Fruit fly (Drosophila melanogaster) whole organism, wandering third instar larva: ENCODE results near the gene CG14662.

Experiments
- Abd-B ChIP-seq: fragments of >200 bp; optimal IDR thresholded peaks from 2 replicates; lab custom pipeline; 2017; ENCODE audit warnings: missing biosample characterization, missing genetic modification characterization
- CG9705 ChIP-seq: fragments of 200-800 bp; sonication (Bioruptor generic); optimal IDR thresholded peaks from 2 replicates; lab custom pipeline; 2018; ENCODE audit warnings: missing biosample characterization, mild to moderate bottlenecking, missing genetic modification characterization
- CrebA ChIP-seq: fragments of 200-800 bp; sonication (Bioruptor generic); optimal IDR thresholded peaks from 2 replicates; lab custom pipeline; 2016; ENCODE audit warnings: missing biosample characterization, mild to moderate bottlenecking, missing genetic modification characterization, borderline replicate concordance
- Dif ChIP-seq: fragments of 200-275, 200-300 bp; sonication (Bioruptor generic); optimal IDR thresholded peaks from 2 replicates; lab custom pipeline; 2018; ENCODE audit warnings: missing biosample characterization, missing genetic modification characterization; ENCODE audit not compliant: partially characterized antibody
- GATAd ChIP-seq: sonication (Bioruptor generic); optimal IDR thresholded peaks from 2 replicates; lab custom pipeline; 2016; ENCODE audit warnings: missing biosample characterization, missing genetic modification characterization
- HLH106 ChIP-seq: fragments of 200-800 bp; optimal IDR thresholded peaks from 3 replicates; lab custom pipeline; 2019; ENCODE audit warnings: missing biosample characterization, mild to moderate bottlenecking, missing genetic modification characterization, moderate library complexity
- Hnf4 ChIP-seq: fragments of 200-800 bp; sonication (Bioruptor generic); optimal IDR thresholded peaks from 2 replicates; lab custom pipeline; 2016; ENCODE audit warnings: missing biosample characterization, mild to moderate bottlenecking, missing genetic modification characterization
- Hr78 ChIP-seq: fragments of >200 bp; optimal IDR thresholded peaks from 2 replicates; lab custom pipeline; 2017; ENCODE audit warnings: missing biosample characterization, missing genetic modification characterization
- Hr83 ChIP-seq: fragments of 200-300 bp; sonication (Bioruptor generic); optimal IDR thresholded peaks from 2 replicates; lab custom pipeline; 2016; ENCODE audit warnings: missing biosample characterization, mild to moderate bottlenecking, missing genetic modification characterization, moderate library complexity; ENCODE audit not compliant: poor library complexity, severe bottlenecking
- Jra ChIP-seq: sonication (Bioruptor generic); optimal IDR thresholded peaks from 2 replicates; lab custom pipeline; 2016; ENCODE audit warnings: missing biosample characterization, missing genetic modification characterization
- Myc ChIP-seq: fragments of >200 bp; optimal IDR thresholded peaks from 2 replicates; lab custom pipeline; 2017
- N ChIP-seq: fragments of >200 bp; optimal IDR thresholded peaks from 2 replicates; lab custom pipeline; 2018; ENCODE audit warnings: missing biosample characterization, missing external identifiers, missing genetic modification characterization
- OdsH ChIP-seq: fragments of 200-800 bp; sonication (Bioruptor generic); optimal IDR thresholded peaks from 2 replicates; lab custom pipeline; 2016; ENCODE audit warnings: missing biosample characterization, mild to moderate bottlenecking, missing genetic modification characterization
- Rel ChIP-seq, 2 experiments: fragments of 200-800 bp; sonication (Bioruptor generic) in 1 of 2; optimal IDR thresholded peaks; 2 replicates in 1 of 2; 3 replicates in 1 of 2; lab custom pipeline; 2016 to 2019; ENCODE audit warnings: mild to moderate bottlenecking in 2 of 2, missing biosample characterization in 2 of 2, missing genetic modification characterization in 2 of 2, moderate library complexity in 1 of 2
- Sp1 ChIP-seq: fragments of 200-800 bp; sonication (Bioruptor generic); optimal IDR thresholded peaks from 3 replicates; lab custom pipeline; 2019; ENCODE audit warnings: missing biosample characterization, mild to moderate bottlenecking, missing genetic modification characterization, moderate library complexity
- Vsx2 ChIP-seq: fragments of 200-300, 225-300 bp; sonication (Bioruptor generic); optimal IDR thresholded peaks from 2 replicates; lab custom pipeline; 2018; ENCODE audit warnings: missing biosample characterization, missing genetic modification characterization; ENCODE audit not compliant: partially characterized antibody
- br ChIP-seq: fragments of 200-800 bp; sonication (Bioruptor generic); optimal IDR thresholded peaks from 2 replicates; lab custom pipeline; 2016; ENCODE audit warnings: missing biosample characterization, missing genetic modification characterization
- brk ChIP-seq: fragments of 200-800 bp; sonication (Bioruptor generic); optimal IDR thresholded peaks from 2 replicates; lab custom pipeline; 2016; ENCODE audit warnings: missing biosample characterization, mild to moderate bottlenecking, missing genetic modification characterization
- dl ChIP-seq, 2 experiments: fragments of 175-275, 200-275 bp in 1 of 2; fragments of 200-275 bp in 1 of 2; sonication (Bioruptor generic); optimal IDR thresholded peaks; lab custom pipeline; 2018; ENCODE audit warnings: mild to moderate bottlenecking in 2 of 2, missing biosample characterization in 2 of 2, missing genetic modification characterization in 2 of 2, moderate library complexity in 2 of 2; ENCODE audit not compliant: partially characterized antibody in 2 of 2, insufficient read depth in 1 of 2
- dmrt93B ChIP-seq: fragments of 200-800 bp; sonication (Bioruptor generic); optimal IDR thresholded peaks from 2 replicates; lab custom pipeline; 2018; ENCODE audit warnings: missing biosample characterization, mild to moderate bottlenecking, missing genetic modification characterization
- dsf ChIP-seq: sonication (Bioruptor generic); optimal IDR thresholded peaks from 2 replicates; lab custom pipeline; 2016; ENCODE audit warnings: missing biosample characterization, missing genetic modification characterization, borderline replicate concordance
- ey ChIP-seq: fragments of 200-800 bp; sonication (Bioruptor generic); optimal IDR thresholded peaks from 2 replicates; lab custom pipeline; 2016; ENCODE audit warnings: missing biosample characterization, missing genetic modification characterization
- foxo ChIP-seq, 2 experiments: fragments of 200-800 bp; sonication (Bioruptor generic); optimal IDR thresholded peaks; 2 replicates in 1 of 2; 3 replicates in 1 of 2; lab custom pipeline; 2016 to 2017; ENCODE audit warnings: missing biosample characterization in 2 of 2, missing genetic modification characterization in 2 of 2
- fru ChIP-seq: fragments of 200-800 bp; sonication (Bioruptor generic); optimal IDR thresholded peaks from 3 replicates; lab custom pipeline; 2016; ENCODE audit warnings: missing biosample characterization, mild to moderate bottlenecking, missing genetic modification characterization
- h ChIP-seq: fragments of 200-800 bp; sonication (Bioruptor generic); optimal IDR thresholded peaks from 3 replicates; lab custom pipeline; 2016; ENCODE audit warnings: missing biosample characterization, mild to moderate bottlenecking, missing genetic modification characterization
- pan ChIP-seq: fragments of >200 bp; optimal IDR thresholded peaks from 2 replicates; lab custom pipeline; 2017
- psq ChIP-seq: fragments of 200-800 bp; sonication (Bioruptor generic); optimal IDR thresholded peaks from 3 replicates; lab custom pipeline; 2017; ENCODE audit warnings: missing biosample characterization, mild to moderate bottlenecking, missing genetic modification characterization, moderate library complexity
- rgr ChIP-seq: fragments of 200-800 bp; sonication (Bioruptor generic); optimal IDR thresholded peaks from 3 replicates; lab custom pipeline; 2016; ENCODE audit warnings: missing biosample characterization, mild to moderate bottlenecking, missing genetic modification characterization
- sage ChIP-seq: fragments of 200-800 bp; sonication (Bioruptor generic); optimal IDR thresholded peaks from 2 replicates; lab custom pipeline; 2016; ENCODE audit warnings: missing biosample characterization, mild to moderate bottlenecking, missing genetic modification characterization
- sv ChIP-seq: fragments of 200-800 bp; sonication (Bioruptor generic); optimal IDR thresholded peaks from 3 replicates; lab custom pipeline; 2016; ENCODE audit warnings: missing biosample characterization, missing genetic modification characterization
- tai ChIP-seq: sonication (Bioruptor generic); optimal IDR thresholded peaks from 2 replicates; lab custom pipeline; 2016; ENCODE audit warnings: missing biosample characterization, missing genetic modification characterization
- usp ChIP-seq: fragments of >200 bp; optimal IDR thresholded peaks from 2 replicates; lab custom pipeline; 2017; ENCODE audit warnings: missing biosample characterization, missing genetic modification characterization
- woc ChIP-seq: sonication (Bioruptor generic); optimal IDR thresholded peaks from 2 replicates; lab custom pipeline; 2016; ENCODE audit warnings: missing biosample characterization, mild to moderate bottlenecking, missing genetic modification characterization

CG14662 gene

dm6 chr3R:4963370-4963769 lies 20.7 kb downstream of the CG14662 start:
- TF ChIP-seq sage: no peak
- TF ChIP-seq Hr78 (GFP tag; lab: Kevin White, UChicago): no peak

DNA sequence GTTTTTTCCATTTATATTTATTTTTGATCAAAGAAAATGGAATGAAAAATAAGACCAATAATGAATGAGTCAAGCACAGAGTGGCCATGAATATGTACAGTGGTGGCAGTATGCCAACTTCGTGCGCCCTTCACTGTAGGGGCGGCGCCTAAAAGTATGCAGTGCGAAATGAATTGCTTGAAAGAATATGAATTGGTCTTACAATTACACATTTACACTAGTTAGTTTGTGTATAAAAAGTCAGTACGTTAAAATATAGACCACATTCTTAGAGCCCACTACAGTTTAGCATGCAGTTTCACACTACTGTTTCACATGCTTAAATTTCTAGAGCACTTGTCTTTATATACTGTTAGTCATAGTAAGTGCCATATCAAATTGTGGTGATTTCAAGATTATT lies 21.3 kb downstream of the CG14662 start:
- TF ChIP-seq Myc (lab: Kevin White, UChicago): peak; percentile 64
- no peak for TF ChIP-seq Abd-B (GFP tag; lab: Kevin White, UChicago)
- TF ChIP-seq Jra (GFP tag; lab: Kevin White, UChicago): peak; percentile 32
- peak; percentile 30 for TF ChIP-seq Dif (GFP tag; lab: Kevin White, UChicago)
- TF ChIP-seq foxo (GFP tag; optimal IDR thresholded peaks at IDR 0.05; lab: Kevin White, UChicago): peak in 1 of 2 experiments; percentile 15
- no peak for TF ChIP-seq rgr (GFP tag; lab: Kevin White, UChicago)
- TF ChIP-seq Hr83 (GFP tag; lab: Kevin White, UChicago): peak; percentile 42
- TF ChIP-seq GATAd (GFP tag; lab: Kevin White, UChicago): no peak
- TF ChIP-seq Hnf4 (GFP tag; lab: Kevin White, UChicago): peak; percentile 25

dm6 chr3R:4961946-4962345 lies 22.1 kb downstream of the CG14662 start:
- no peak for TF ChIP-seq CG9705
- TF ChIP-seq Vsx2 (GFP tag; lab: Kevin White, UChicago): no peak
- no peak for TF ChIP-seq sage
- no peak for TF ChIP-seq N
- TF ChIP-seq Rel (GFP tag; optimal IDR thresholded peaks at IDR 0.05; lab: Kevin White, UChicago): no peak
- TF ChIP-seq Rel (tag; optimal IDR thresholded peaks at IDR 0.05; lab: Kevin White, UChicago): peak; percentile 68

dm6 chr3R:4960898-4961819 lies 22.9 kb downstream of the CG14662 start, which contains the start of gene Jhbp2:
Gene Jhbp2 (minus strand): TSS chr3R:4961351.
- no peak for TF ChIP-seq pan (lab: Kevin White, UChicago)
- peak; percentile 53 for TF ChIP-seq psq
- TF ChIP-seq Hr78 (GFP tag; lab: Kevin White, UChicago): no peak
- TF ChIP-seq HLH106 (tag; lab: Kevin White, UChicago): peak; percentile 22
- peak; percentile 49 for TF ChIP-seq h (GFP tag; lab: Kevin White, UChicago)
- peak; percentile 14 for TF ChIP-seq Sp1 (GFP tag; lab: Kevin White, UChicago)
- TF ChIP-seq CrebA (GFP tag; lab: Kevin White, UChicago): no peak
- TF ChIP-seq fru (GFP tag; lab: Kevin White, UChicago): peak; percentile 57
- peak; percentile 25 for TF ChIP-seq ey (GFP tag; lab: Kevin White, UChicago)
- no peak for TF ChIP-seq dsf (GFP tag; lab: Kevin White, UChicago)
- peak in 1 of 2 experiments; percentile 45 for TF ChIP-seq foxo (GFP tag; optimal IDR thresholded peaks at IDR 0.05; lab: Kevin White, UChicago)
- peak; percentile 28 for TF ChIP-seq woc (GFP tag; lab: Kevin White, UChicago)
- peak; percentile 11 for TF ChIP-seq br
- TF ChIP-seq OdsH (GFP tag; lab: Kevin White, UChicago): peak; percentile 19
- TF ChIP-seq CG9705: no peak
- no peak for TF ChIP-seq Hnf4 (GFP tag; lab: Kevin White, UChicago)
- TF ChIP-seq rgr (GFP tag; lab: Kevin White, UChicago): peak; percentile 20
- TF ChIP-seq Vsx2 (GFP tag; lab: Kevin White, UChicago): no peak

DNA sequence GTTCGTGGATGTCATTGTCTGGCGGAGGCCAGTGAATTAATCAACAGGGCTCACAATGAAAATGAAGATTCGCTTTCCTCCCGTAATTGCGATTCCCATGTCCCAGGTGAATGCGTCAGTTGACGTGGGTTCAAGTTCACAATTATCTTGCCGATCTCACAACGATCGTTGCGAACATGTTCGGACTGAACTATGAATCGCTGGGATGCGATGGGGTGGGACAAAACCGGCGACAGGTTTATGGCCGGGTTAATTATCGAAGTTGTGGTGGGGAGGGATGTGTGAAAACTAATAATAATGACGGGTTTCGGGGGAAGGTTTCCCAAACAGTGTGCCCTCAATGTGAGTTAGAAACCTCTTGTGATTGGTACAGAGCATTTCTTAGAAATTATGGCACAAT lies 23.9 kb downstream of the CG14662 start:
- no peak for TF ChIP-seq dsf (GFP tag; lab: Kevin White, UChicago)
- no peak for TF ChIP-seq CrebA (GFP tag; lab: Kevin White, UChicago)
- TF ChIP-seq, all 38 proteins: peak for 0

dm6 chr3R:4957812-4958211 lies 26.2 kb downstream of the CG14662 start:
- TF ChIP-seq Hr78 (GFP tag; lab: Kevin White, UChicago) (no peak), ey (GFP tag; lab: Kevin White, UChicago) (no peak), Abd-B (GFP tag; lab: Kevin White, UChicago) (no peak), HLH106 (tag; lab: Kevin White, UChicago) (no peak), foxo (GFP tag; optimal IDR thresholded peaks at IDR 0.05; lab: Kevin White, UChicago) (no peak), rgr (GFP tag; lab: Kevin White, UChicago) (no peak), Hr83 (GFP tag; lab: Kevin White, UChicago) (no peak), pan (lab: Kevin White, UChicago) (no peak), h (GFP tag; lab: Kevin White, UChicago) (no peak), fru (GFP tag; lab: Kevin White, UChicago) (no peak), tai (no peak), CrebA (GFP tag; lab: Kevin White, UChicago) (no peak), usp (no peak), brk (no peak), br (no peak), sv (GFP tag; lab: Kevin White, UChicago) (no peak), dmrt93B (GFP tag; lab: Kevin White, UChicago) (no peak), dl (GFP tag; optimal IDR thresholded peaks at IDR 0.05; lab: Kevin White, UChicago; ENCODE audit: insufficient read depth in 1 of 2, partially characterized antibody in 2 of 2) (no peak), Sp1 (GFP tag; lab: Kevin White, UChicago) (no peak), Dif (GFP tag; lab: Kevin White, UChicago) (no peak)
